Fruit fly (Drosophila melanogaster) whole organism, embryonic: ENCODE results near the gene Cdc42.

Source experiments
- Awh ChIP-seq: fragments of 200-800 bp; sonication (Bioruptor generic); IDR thresholded peaks from 2 replicates; pipeline ENCODE4, ENCODE4 v1.3.6; 2022; ENCODE audit warnings: missing biosample characterization, missing genetic modification characterization
- CG10209 ChIP-seq: fragments of 200-800 bp; sonication (Bioruptor generic); optimal IDR thresholded peaks from 3 replicates; lab custom pipeline; 2017; ENCODE audit warnings: missing biosample characterization, mild to moderate bottlenecking, missing genetic modification characterization, missing genetic modification reagents
- CG10431 ChIP-seq: fragments of 200-800 bp; sonication (Bioruptor generic); optimal IDR thresholded peaks from 3 replicates; lab custom pipeline; 2018; ENCODE audit warnings: missing biosample characterization, mild to moderate bottlenecking, missing genetic modification characterization
- CG11247 ChIP-seq: fragments of 200-800 bp; sonication (Bioruptor generic); IDR thresholded peaks from 2 replicates; pipeline ENCODE4 v1.3.6; 2022; ENCODE audit warnings: missing biosample characterization, missing genetic modification characterization
- CG11456 ChIP-seq: fragments of 200-800 bp; sonication (Bioruptor generic); IDR thresholded peaks from 3 replicates; pipeline ENCODE4 v1.3.6; 2022; ENCODE audit warnings: missing biosample characterization, missing genetic modification characterization
- CG11504 ChIP-seq: fragments of 200-800 bp; sonication (Bioruptor generic); optimal IDR thresholded peaks from 3 replicates; lab custom pipeline; 2019; ENCODE audit warnings: missing biosample characterization, mild to moderate bottlenecking, missing genetic modification characterization, moderate library complexity
- CG13287 ChIP-seq: fragments of 200-800 bp; sonication (Bioruptor generic); IDR thresholded peaks from 2 replicates; pipeline ENCODE4 v1.3.6; 2022; ENCODE audit warnings: missing biosample characterization, missing genetic modification characterization; ENCODE audit not compliant: partially characterized antibody
- CG14667 ChIP-seq: fragments of 200-800 bp; sonication (Bioruptor generic); IDR thresholded peaks from 2 replicates; pipeline ENCODE4 v1.3.6; 2022; ENCODE audit warnings: missing biosample characterization, missing genetic modification characterization
- CG15011 ChIP-seq: fragments of 200-800 bp; sonication (Bioruptor generic); optimal IDR thresholded peaks from 3 replicates; lab custom pipeline; 2018; ENCODE audit warnings: missing biosample characterization, mild to moderate bottlenecking, missing genetic modification characterization
- CG15269 ChIP-seq: fragments of 200-800 bp; sonication (Bioruptor generic); optimal IDR thresholded peaks from 2 replicates; lab custom pipeline; 2018; ENCODE audit warnings: missing biosample characterization, mild to moderate bottlenecking, missing genetic modification characterization, moderate library complexity
- CG15601 ChIP-seq: fragments of 200-800 bp; sonication (Bioruptor generic); optimal IDR thresholded peaks from 3 replicates; lab custom pipeline; 2019; ENCODE audit warnings: missing biosample characterization, mild to moderate bottlenecking, missing genetic modification characterization, moderate library complexity
- CG18262 ChIP-seq: fragments of 200-800 bp; optimal IDR thresholded peaks from 3 replicates; lab custom pipeline; 2019; ENCODE audit warnings: missing biosample characterization, mild to moderate bottlenecking, missing genetic modification characterization, moderate library complexity
- CG32772 ChIP-seq: fragments of 200-800 bp; sonication (Bioruptor generic); IDR thresholded peaks from 2 replicates; pipeline ENCODE4 v1.3.6; 2022; ENCODE audit warnings: missing biosample characterization, missing genetic modification characterization
- CG34422 ChIP-seq: fragments of 200-800 bp; sonication (Bioruptor generic); IDR thresholded peaks from 3 replicates; pipeline ENCODE4 v1.3.6; 2022; ENCODE audit warnings: missing biosample characterization, missing genetic modification characterization
- CG43689 ChIP-seq: fragments of 200-800 bp; sonication (Bioruptor generic); IDR thresholded peaks from 2 replicates; pipeline ENCODE4 v1.3.6; 2022; ENCODE audit warnings: missing biosample characterization, missing genetic modification characterization
- CG8359 ChIP-seq: fragments of 200-800 bp; sonication (Bioruptor generic); optimal IDR thresholded peaks from 2 replicates; lab custom pipeline; 2017; ENCODE audit warnings: missing biosample characterization, mild to moderate bottlenecking, missing genetic modification characterization, borderline replicate concordance
- Dek ChIP-seq: fragments of 200-800 bp; sonication (Bioruptor generic); optimal IDR thresholded peaks from 3 replicates; lab custom pipeline; 2019; ENCODE audit warnings: missing biosample characterization, mild to moderate bottlenecking, missing genetic modification characterization, moderate library complexity
- E2f2 ChIP-seq: fragments of 200-800 bp; sonication (Bioruptor generic); IDR thresholded peaks from 2 replicates; pipeline ENCODE4 v1.3.6; 2022; ENCODE audit warnings: missing biosample characterization, missing genetic modification characterization
- Ets65A ChIP-seq: fragments of 200-800 bp; sonication (Bioruptor generic); peaks from one replicate; lab custom pipeline; 2016; ENCODE audit warnings: missing biosample characterization, missing genetic modification characterization
- Hmr ChIP-seq: fragments of 200-800 bp; sonication (Bioruptor generic); optimal IDR thresholded peaks from 3 replicates; lab custom pipeline; 2017; ENCODE audit warnings: mild to moderate bottlenecking, missing biosample characterization, missing genetic modification reagents, missing genetic modification characterization
- Hr78 ChIP-seq, 2 experiments: fragments of 200-800 bp in 1 of 2; fragments of >200 bp in 1 of 2; sonication (Bioruptor generic) in 1 of 2; optimal IDR thresholded peaks; 2 replicates each; lab custom pipeline; 2017 to 2019; ENCODE audit warnings: missing biosample characterization in 2 of 2, missing genetic modification characterization in 2 of 2, mild to moderate bottlenecking in 1 of 2, moderate library complexity in 1 of 2
- MESR4 ChIP-seq: fragments of 200-800 bp; sonication (Bioruptor generic); optimal IDR thresholded peaks from 2 replicates; lab custom pipeline; 2018; ENCODE audit warnings: missing biosample characterization, mild to moderate bottlenecking, missing genetic modification characterization, moderate library complexity
- Meics ChIP-seq: fragments of 200-800 bp; sonication (Bioruptor generic); optimal IDR thresholded peaks from 2 replicates; lab custom pipeline; 2017; ENCODE audit warnings: missing biosample characterization, mild to moderate bottlenecking, missing genetic modification characterization
- Nf-YC ChIP-seq: fragments of 200-800 bp; optimal IDR thresholded peaks from 3 replicates; lab custom pipeline; 2019; ENCODE audit warnings: missing biosample characterization, mild to moderate bottlenecking, missing genetic modification characterization, moderate library complexity
- Scr ChIP-seq: fragments of 200-800 bp; sonication (Bioruptor generic); IDR thresholded peaks from 2 replicates; pipeline ENCODE4 v1.3.6; 2022; ENCODE audit warnings: missing biosample characterization, missing genetic modification characterization; ENCODE audit not compliant: partially characterized antibody
- Sry-δ ChIP-seq: fragments of 200-800 bp; sonication (Bioruptor generic); optimal IDR thresholded peaks from 2 replicates; lab custom pipeline; 2016; ENCODE audit warnings: missing biosample characterization, missing genetic modification characterization
- Xrp1 ChIP-seq: fragments of 200-800 bp; sonication (Bioruptor generic); IDR thresholded peaks from 2 replicates; pipeline ENCODE4 v1.3.6; 2022; ENCODE audit warnings: missing biosample characterization, missing genetic modification characterization
- bcd ChIP-seq: fragments of 200-800 bp; sonication (Bioruptor generic); optimal IDR thresholded peaks from 2 replicates; lab custom pipeline; 2017; ENCODE audit warnings: missing biosample characterization, mild to moderate bottlenecking, missing genetic modification characterization
- chif ChIP-seq, 2 experiments: fragments of 200-800 bp; sonication (Bioruptor generic); optimal IDR thresholded peaks; 3 replicates each; lab custom pipeline; 2016; ENCODE audit warnings: missing biosample characterization in 2 of 2, missing genetic modification characterization in 2 of 2
- chinmo ChIP-seq: fragments of 200-800 bp; sonication (Bioruptor generic); IDR thresholded peaks from 4 replicates; pipeline ENCODE4 v1.3.6; 2022; ENCODE audit warnings: missing biosample characterization, missing genetic modification characterization; ENCODE audit not compliant: partially characterized antibody
- corto ChIP-seq: fragments of 200-800 bp; sonication (Bioruptor generic); optimal IDR thresholded peaks from 2 replicates; lab custom pipeline; 2016; ENCODE audit warnings: missing biosample characterization, mild to moderate bottlenecking, missing genetic modification characterization, moderate library complexity
- eve ChIP-seq, 2 experiments: fragments of >200 bp; optimal IDR thresholded peaks; 2 replicates each; lab custom pipeline; 2017; ENCODE audit warnings: missing biosample characterization in 2 of 2, missing genetic modification characterization in 2 of 2
- gce ChIP-seq: fragments of 200-800 bp; sonication (Bioruptor generic); IDR thresholded peaks from 3 replicates; pipeline ENCODE4 v1.3.6; 2022; ENCODE audit warnings: missing biosample characterization, missing genetic modification characterization
- gcm ChIP-seq: fragments of 200-800 bp; sonication (Bioruptor generic); optimal IDR thresholded peaks from 2 replicates; lab custom pipeline; 2019; ENCODE audit warnings: missing biosample characterization, mild to moderate bottlenecking, missing genetic modification characterization, moderate library complexity
- grau ChIP-seq: fragments of 200-800 bp; optimal IDR thresholded peaks from 3 replicates; lab custom pipeline; 2019; ENCODE audit warnings: missing biosample characterization, mild to moderate bottlenecking, missing genetic modification characterization, moderate library complexity
- gsb-n ChIP-seq: fragments of 200-800 bp; sonication (Bioruptor generic); optimal IDR thresholded peaks from 3 replicates; lab custom pipeline; 2018; ENCODE audit warnings: missing biosample characterization, mild to moderate bottlenecking, missing genetic modification characterization
- hkb ChIP-seq, 2 experiments: fragments of 200-800 bp in 1 of 2; fragments of >200 bp in 1 of 2; sonication (Bioruptor generic) in 1 of 2; IDR thresholded peaks in 1 of 2; optimal IDR thresholded peaks in 1 of 2; 2 replicates each; pipeline versions ENCODE4 v1.3.6 to Lab custom; 2017 to 2022; ENCODE audit warnings: missing biosample characterization in 1 of 2, missing genetic modification characterization in 1 of 2
- ind ChIP-seq: fragments of 200-800 bp; sonication (Bioruptor generic); optimal IDR thresholded peaks from 3 replicates; lab custom pipeline; 2016; ENCODE audit warnings: missing biosample characterization, missing genetic modification characterization
- insv ChIP-seq, 2 experiments: fragments of 200-800 bp; sonication (Bioruptor generic); optimal IDR thresholded peaks; 3 replicates each; lab custom pipeline; 2016 to 2018; ENCODE audit warnings: missing biosample characterization in 2 of 2, missing genetic modification characterization in 2 of 2
- lab ChIP-seq: fragments of 200-800 bp; sonication (Bioruptor generic); optimal IDR thresholded peaks from 3 replicates; lab custom pipeline; 2017; ENCODE audit warnings: missing biosample characterization, missing genetic modification characterization, mild to moderate bottlenecking, moderate library complexity, missing genetic modification reagents
- pan ChIP-seq, 4 experiments: fragments of >200 bp in 3 of 4; fragments of 200-800 bp in 1 of 4; sonication (Bioruptor generic) in 1 of 4; optimal IDR thresholded peaks in 3 of 4; IDR thresholded peaks in 1 of 4; 2 replicates each; pipeline versions ENCODE4 v1.3.6 to Lab custom; 2017 to 2022; ENCODE audit warnings: missing biosample characterization in 2 of 4, missing genetic modification characterization in 2 of 4, mixed read lengths in 1 of 4
- pum ChIP-seq: fragments of 200-800 bp; sonication (Bioruptor generic); optimal IDR thresholded peaks from 2 replicates; lab custom pipeline; 2016; ENCODE audit warnings: missing biosample characterization, missing genetic modification characterization
- stc ChIP-seq: fragments of 200-800 bp; sonication (Bioruptor generic); IDR thresholded peaks from 2 replicates; pipeline ENCODE4 v1.3.6; 2022; ENCODE audit warnings: missing biosample characterization, missing genetic modification characterization
- tna ChIP-seq: fragments of 200-800 bp; sonication (Bioruptor generic); IDR thresholded peaks from 2 replicates; pipeline ENCODE4 v1.3.6; 2022; ENCODE audit warnings: missing biosample characterization, missing genetic modification characterization; ENCODE audit not compliant: partially characterized antibody
- toy ChIP-seq: fragments of 200-800 bp; sonication (Bioruptor generic); IDR thresholded peaks from 2 replicates; pipeline ENCODE4 v1.3.6; 2022; ENCODE audit warnings: missing biosample characterization, missing genetic modification characterization
- z ChIP-seq: fragments of 200-800 bp; sonication (Bioruptor generic); IDR thresholded peaks from 3 replicates; pipeline ENCODE4 v1.3.6; 2022; ENCODE audit warnings: missing biosample characterization, missing genetic modification characterization

Gene Cdc42

dm6 chrX:19694792-19695558, 1.9 kb upstream of the Cdc42 start, which contains the start of gene CG14229 (continued):
- no peak for TF ChIP-seq CG10209 (GFP tag; lab: Kevin White, UChicago)
- peak; percentile 26 for TF ChIP-seq ind
- 0 out of 2 replicates have a peak, but pooled peaks have one; percentile 24 for TF ChIP-seq CG14667 (GFP tag; lab: Robert Waterston, UW)
- 0 out of 2 replicates have a peak, but pooled peaks have one; percentile 40 for TF ChIP-seq stc (GFP tag; lab: Robert Waterston, UW)
- no peak for TF ChIP-seq CG15011 (GFP tag; lab: Kevin White, UChicago)
- no peak for TF ChIP-seq chinmo (GFP tag; lab: Robert Waterston, UW)
- no peak for TF ChIP-seq grau (tag; lab: Kevin White, UChicago)
- TF ChIP-seq Dek (tag; lab: Kevin White, UChicago), result no peak
- no peak for TF ChIP-seq Hr78 (GFP tag; optimal IDR thresholded peaks at IDR 0.05; lab: Kevin White, UChicago)
- no peak for TF ChIP-seq E2f2 (GFP tag; lab: Robert Waterston, UW)
- TF ChIP-seq Scr (GFP tag; lab: Robert Waterston, UW), result peak; percentile 37; the same call in 1 of the 2 replicates
- TF ChIP-seq CG13287 (GFP tag; lab: Robert Waterston, UW), result peak; percentile 27; the same call in 1 of the 2 replicates
- no peak for TF ChIP-seq CG10431 (GFP tag; lab: Kevin White, UChicago)
- no peak for TF ChIP-seq CG15601 (tag; lab: Kevin White, UChicago)
- peak; percentile 23 for TF ChIP-seq CG11504
- no peak for TF ChIP-seq hkb (optimal IDR thresholded peaks at IDR 0.05; lab: Kevin White, UChicago)
- 0 out of 2 replicates have a peak, but pooled peaks have one; percentile 26 for TF ChIP-seq hkb (GFP tag; IDR thresholded peaks at IDR 0.05; lab: Robert Waterston, UW)
- TF ChIP-seq toy (GFP tag; lab: Robert Waterston, UW), result no peak
- TF ChIP-seq bcd (GFP tag; lab: Kevin White, UChicago), result no peak
- TF ChIP-seq Meics, result peak; percentile 8
- TF ChIP-seq lab (GFP tag; lab: Kevin White, UChicago), result peak; percentile 4
- peak; percentile 14 for TF ChIP-seq Nf-YC (tag; lab: Kevin White, UChicago)
- TF ChIP-seq tna (GFP tag; lab: Robert Waterston, UW), result no peak
- no peak for TF ChIP-seq chif (GFP tag; optimal IDR thresholded peaks at IDR 0.05; lab: Kevin White, UChicago)
- TF ChIP-seq gcm, result no peak
- TF ChIP-seq CG11456, result no peak
- no peak for TF ChIP-seq CG8359
- no peak for TF ChIP-seq eve (GFP tag; optimal IDR thresholded peaks at IDR 0.05; lab: Kevin White, UChicago)
- TF ChIP-seq CG34422 (GFP tag; lab: Robert Waterston, UW), result 0 out of 3 replicates have a peak, but pooled peaks have one; percentile 12
- 0 out of 3 replicates have a peak, but pooled peaks have one; percentile 23 for TF ChIP-seq gce (GFP tag; lab: Robert Waterston, UW)
- TF ChIP-seq z, result no peak
- TF ChIP-seq CG15269 (tag; lab: Kevin White, UChicago), result peak; percentile 2
- TF ChIP-seq MESR4 (GFP tag; lab: Kevin White, UChicago), result peak; percentile 30
- TF ChIP-seq pan (optimal IDR thresholded peaks at IDR 0.05; lab: Kevin White, UChicago), result no peak
- peak in 1 of 2 experiments; percentile 50 for TF ChIP-seq pan (GFP tag; optimal IDR thresholded peaks at IDR 0.05 in 1 of 2, IDR thresholded peaks at IDR 0.05 in 1 of 2)
- 0 out of 2 replicates have a peak, but pooled peaks have one; percentile 24 for TF ChIP-seq Awh (GFP tag; lab: Robert Waterston, UW)
- no peak for TF ChIP-seq insv (GFP tag; optimal IDR thresholded peaks at IDR 0.05; lab: Kevin White, UChicago)
- TF ChIP-seq Xrp1 (GFP tag; lab: Robert Waterston, UW), result peak; percentile 59
- TF ChIP-seq Hmr (GFP tag; lab: Kevin White, UChicago), result no peak
- no peak for TF ChIP-seq pum (GFP tag; lab: Kevin White, UChicago)
- peak; percentile 3 for TF ChIP-seq Sry-δ (GFP tag; lab: Kevin White, UChicago)
- 0 out of 2 replicates have a peak, but pooled peaks have one; percentile 17 for TF ChIP-seq CG32772 (GFP tag; lab: Robert Waterston, UW)
- no peak for TF ChIP-seq Ets65A (GFP tag; lab: Kevin White, UChicago)
- peak; percentile 8 for TF ChIP-seq CG18262 (tag; lab: Kevin White, UChicago)
- no peak for TF ChIP-seq CG11247 (GFP tag; lab: Robert Waterston, UW)
- TF ChIP-seq CG43689 (GFP tag; lab: Robert Waterston, UW), result no peak
- TF ChIP-seq gsb-n, result no peak
- TF ChIP-seq corto (GFP tag; lab: Kevin White, UChicago), result no peak
